Worm (Caenorhabditis elegans): Measurements from ENCODE around the gene Y17G9B.2.

DNA sequence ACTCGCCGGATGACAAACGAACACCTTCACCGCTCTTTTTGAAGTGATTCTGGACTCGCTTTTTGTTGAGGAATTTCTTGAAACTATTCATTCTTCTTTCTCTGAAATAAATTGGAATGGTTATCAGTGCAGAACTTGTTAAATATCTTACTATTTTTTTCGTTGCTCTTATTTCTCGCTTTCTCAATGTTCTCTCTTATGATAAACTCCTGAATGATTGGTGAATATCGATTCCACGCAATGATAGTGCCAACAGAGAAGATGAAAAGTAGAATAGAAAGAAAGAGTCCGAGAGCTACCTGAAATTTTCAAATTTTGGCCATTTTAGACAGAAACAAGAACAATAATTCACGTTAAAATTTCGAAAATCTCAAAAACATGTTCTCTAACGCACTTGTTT is 45.5 kb downstream of the Y17G9B.2 start, which contains the start of gene ubxn-6:
- TF ChIP-seq ZK546.5 (tag; optimal IDR thresholded peaks at IDR 0.05) (no peak), sea-2 (GFP tag; optimal IDR thresholded peaks at IDR 0.05) (no peak), fkh-10 (GFP tag; optimal IDR thresholded peaks at IDR 0.05) (no peak), nhr-23 (tag; optimal IDR thresholded peaks at IDR 0.05) (no peak), daf-12 (tag; optimal IDR thresholded peaks at IDR 0.05) (no peak), skn-1 (tag; optimal IDR thresholded peaks at IDR 0.05) (no peak), jun-1 (tag; optimal IDR thresholded peaks at IDR 0.05) (no peak), ama-1 (optimal IDR thresholded peaks at IDR 0.05) (no peak), nhr-237 (tag; optimal IDR thresholded peaks at IDR 0.05) (no peak)
